Worm (Caenorhabditis elegans): Measurements from ENCODE around the gene F59E12.9.

DNA sequence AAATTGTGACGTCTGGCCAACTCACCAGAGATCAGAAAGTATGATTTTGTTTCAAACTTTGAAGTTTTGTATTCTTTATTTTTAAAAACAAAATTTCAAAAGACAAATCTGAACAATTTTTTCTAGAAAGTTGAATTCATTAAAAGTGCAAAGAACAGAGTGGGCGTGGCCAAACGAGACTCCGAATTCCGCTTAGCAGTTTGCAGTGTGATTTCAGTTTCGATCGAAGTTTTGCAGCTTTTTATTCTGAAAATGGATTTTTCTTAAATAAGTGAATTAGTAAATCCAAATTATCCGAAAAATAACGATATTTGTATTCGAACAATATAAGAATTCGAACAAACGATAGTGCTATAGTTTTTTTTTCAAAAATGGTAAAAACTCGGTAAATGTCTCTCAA lies 13.4 kb downstream of the F59E12.9 start:
- TF ChIP-seq ceh-16 (tag; optimal IDR thresholded peaks at IDR 0.05): no peak
- TF ChIP-seq fos-1 (tag; optimal IDR thresholded peaks at IDR 0.05): no peak
- no peak for TF ChIP-seq zag-1 (tag; optimal IDR thresholded peaks at IDR 0.05)
- TF ChIP-seq lin-39 (tag; optimal IDR thresholded peaks at IDR 0.05): no peak
- no peak for TF ChIP-seq elt-1 (tag; optimal IDR thresholded peaks at IDR 0.05)
